Worm (Caenorhabditis elegans): ENCODE measurements around the gene vab-3.

ce11 chrX:10488763-10489162, 10.9 kb upstream of the vab-3 start, which contains the start of gene C33D3.4:
- TF ChIP-seq dao-5 (tag; optimal IDR thresholded peaks at IDR 0.05) (no peak), him-1 (tag; optimal IDR thresholded peaks at IDR 0.05) (no peak), W03F9.2 (tag; optimal IDR thresholded peaks at IDR 0.05) (no peak)

Data from whole organism, L4/young adult.